Worm (Caenorhabditis elegans) whole organism, midembryonic: Measurements from ENCODE around the gene srx-120.

Experiments used
- T22C8.4 ChIP-seq: fragments of 200-800 bp; sonication (Bioruptor generic); IDR thresholded peaks from 2 replicates; pipeline ENCODE4 v1.3.6; 2022; ENCODE audit warnings: missing genetic modification characterization, missing compliant biosample characterization
- cog-1 ChIP-seq: sonication (generic microtip); optimal IDR thresholded peaks from 2 replicates; lab custom pipeline; 2016; ENCODE audit warnings: missing genetic modification characterization, missing compliant biosample characterization
- flt-1 ChIP-seq: fragments of 200-800 bp; sonication (Bioruptor generic); IDR thresholded peaks from 2 replicates; pipeline ENCODE4 v1.3.6; 2022; ENCODE audit warnings: missing genetic modification characterization, missing compliant biosample characterization
- med-1 ChIP-seq: sonication (generic microtip); optimal IDR thresholded peaks from 2 replicates; lab custom pipeline; 2017; ENCODE audit warnings: missing genetic modification characterization, mild to moderate bottlenecking, missing compliant biosample characterization, antibody characterized with exemption, missing genetic modification reagents; ENCODE audit not compliant: insufficient read depth
- tab-1 ChIP-seq: fragments of 200-800 bp; sonication (Bioruptor generic); IDR thresholded peaks from 2 replicates; pipeline ENCODE4 v1.3.6; 2022; ENCODE audit warnings: missing genetic modification characterization, missing compliant biosample characterization

DNA sequence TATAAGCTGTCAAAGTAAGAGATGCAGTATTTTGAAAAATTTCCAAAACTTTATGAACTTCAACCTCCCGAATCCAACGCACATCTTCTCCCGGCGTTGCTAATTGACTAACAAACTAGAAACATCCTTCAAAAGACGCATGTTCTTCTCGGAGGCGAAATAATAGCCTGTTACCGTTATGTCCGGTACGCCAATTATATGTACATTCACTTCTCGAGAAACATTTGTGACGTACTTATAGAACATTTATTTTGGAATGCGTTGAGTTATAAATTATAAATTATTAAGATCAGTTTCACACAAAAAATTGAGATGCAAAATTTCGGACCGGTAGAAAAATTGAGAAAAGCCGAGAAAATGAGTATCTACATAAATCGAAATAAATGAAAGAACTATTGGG lies 34.1 kb upstream of the srx-120 start, which contains the start of gene T21B4.3:
- TF ChIP-seq T22C8.4 (no peak), flt-1 (GFP tag; lab: Robert Waterston, UW) (no peak), tab-1 (GFP tag; lab: Robert Waterston, UW) (no peak), cog-1 (tag; lab: Kevin White, UChicago) (no peak), med-1 (GFP tag; lab: Kevin White, UChicago) (no peak)
